Worm (Caenorhabditis elegans) whole organism, L4/young adult: ENCODE measurements around the gene inf-1.

Experiments used
- W03F9.2 ChIP-seq: fragments of 150-350 bp; optimal IDR thresholded peaks from 2 replicates; lab custom pipeline; 2014; ENCODE audit warnings: missing biosample characterization, missing genetic modification characterization
- dao-5 ChIP-seq: sonication (generic microtip); optimal IDR thresholded peaks from 2 replicates; lab custom pipeline; 2016; ENCODE audit warnings: missing genotype, missing genetic modification characterization, moderate library complexity, missing compliant biosample characterization
- him-1 ChIP-seq: sonication (generic microtip); optimal IDR thresholded peaks from 2 replicates; lab custom pipeline; 2016; ENCODE audit warnings: missing genotype, missing genetic modification reagents, missing genetic modification characterization, missing compliant biosample characterization

DNA sequence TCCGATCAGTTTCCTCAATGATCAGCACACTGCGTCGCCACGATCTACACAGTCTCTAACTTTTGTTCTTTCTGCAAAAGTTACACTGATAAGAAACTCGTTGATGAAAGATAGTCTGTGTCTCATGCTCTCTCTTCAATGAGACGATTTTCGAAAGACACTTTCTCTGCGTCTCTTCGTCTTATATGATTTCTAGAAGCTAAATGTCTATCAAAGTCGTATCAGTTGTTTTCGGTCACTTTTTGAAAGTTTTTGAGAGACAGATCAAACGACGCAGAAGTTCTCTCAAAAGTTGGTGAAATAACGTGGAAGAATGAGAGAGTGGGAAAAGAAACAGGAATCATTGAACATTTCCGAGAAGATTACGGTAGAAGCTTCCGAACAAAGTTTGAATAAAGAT lies 34.8 kb upstream of the inf-1 start:
- TF ChIP-seq him-1 (tag; lab: Kevin White, UChicago) (no peak), W03F9.2 (tag; lab: Kevin White, UChicago) (peak; percentile 2), dao-5 (tag; lab: Kevin White, UChicago) (no peak)
